Fruit fly (Drosophila melanogaster): ENCODE results near the gene dos.

Gene dos

DNA sequence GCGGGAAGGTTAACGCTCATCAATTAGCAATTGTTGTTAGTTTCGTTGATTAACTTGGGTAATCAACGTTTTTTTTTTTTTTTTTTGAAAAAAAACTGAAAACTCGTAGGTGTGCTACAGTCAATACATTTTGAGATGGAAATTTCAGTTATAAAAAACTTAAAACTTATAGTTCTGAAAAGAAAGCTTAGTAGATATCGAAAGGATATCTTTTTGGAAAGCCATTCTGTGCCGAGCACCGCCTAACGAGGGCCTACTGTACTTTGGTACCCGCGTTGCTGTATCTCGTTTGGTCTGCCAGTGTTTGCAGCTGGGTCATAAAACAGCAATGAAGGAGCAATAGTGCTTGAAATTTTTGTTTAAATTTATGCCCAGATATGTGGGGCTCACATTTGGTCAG lies 17.2 kb upstream of the dos start (continued):
- no peak for TF ChIP-seq gcm2 (GFP tag; optimal IDR thresholded peaks at IDR 0.05)
- no peak for TF ChIP-seq sqz (GFP tag; optimal IDR thresholded peaks at IDR 0.05)
- no peak for TF ChIP-seq CG10321 (GFP tag; IDR thresholded peaks at IDR 0.05)
- TF ChIP-seq CG7963 (GFP tag; IDR thresholded peaks at IDR 0.05; ENCODE audit: partially characterized antibody), result no peak
- no peak for TF ChIP-seq rib (GFP tag; IDR thresholded peaks at IDR 0.05)
- no peak for TF ChIP-seq Stat92E (GFP tag; optimal IDR thresholded peaks at IDR 0.05)
- no peak for TF ChIP-seq gcm (GFP tag; optimal IDR thresholded peaks at IDR 0.05)
- TF ChIP-seq CG10654 (GFP tag; optimal IDR thresholded peaks at IDR 0.05), result peak; percentile 18
- no peak for TF ChIP-seq jing (GFP tag; optimal IDR thresholded peaks at IDR 0.05)
- TF ChIP-seq ems (GFP tag; optimal IDR thresholded peaks at IDR 0.05), result no peak
- no peak for TF ChIP-seq CG11398 (GFP tag; optimal IDR thresholded peaks at IDR 0.05)
- no peak for TF ChIP-seq Fer3 (tag; optimal IDR thresholded peaks at IDR 0.05)
- no peak for TF ChIP-seq C15 (GFP tag; IDR thresholded peaks at IDR 0.05)
- TF ChIP-seq slbo (GFP tag; IDR thresholded peaks at IDR 0.05), result peak; percentile 67
- peak; percentile 14; the same call in 1 of the 2 replicates for TF ChIP-seq Rx (GFP tag; IDR thresholded peaks at IDR 0.05)
- no peak for TF ChIP-seq CG2875 (GFP tag; optimal IDR thresholded peaks at IDR 0.05)
- TF ChIP-seq CG33213 (GFP tag; optimal IDR thresholded peaks at IDR 0.05), result peak; percentile 9
- TF ChIP-seq wek (GFP tag; optimal IDR thresholded peaks at IDR 0.05), result no peak
- TF ChIP-seq Aef1 (GFP tag; IDR thresholded peaks at IDR 0.05), result peak; percentile 57
- no peak for TF ChIP-seq Atf3 (GFP tag; optimal IDR thresholded peaks at IDR 0.05)
- no peak for TF ChIP-seq Opbp (GFP tag; IDR thresholded peaks at IDR 0.05; ENCODE audit: partially characterized antibody)
- no peak for TF ChIP-seq vfl (GFP tag; optimal IDR thresholded peaks at IDR 0.05)
- TF ChIP-seq corto (GFP tag; optimal IDR thresholded peaks at IDR 0.05), result no peak
- no peak for TF ChIP-seq CrebB (tag; optimal IDR thresholded peaks at IDR 0.05)
- TF ChIP-seq MBD-R2 (GFP tag; IDR thresholded peaks at IDR 0.05), result no peak; the same call in 1 of the 2 replicates
- no peak for TF ChIP-seq jigr1 (GFP tag; IDR thresholded peaks at IDR 0.05)
- TF ChIP-seq CG3065 (GFP tag; optimal IDR thresholded peaks at IDR 0.05), result no peak
- no peak for TF ChIP-seq peb (GFP tag; IDR thresholded peaks at IDR 0.05)
- no peak for TF ChIP-seq CG18262 (tag; optimal IDR thresholded peaks at IDR 0.05)
- TF ChIP-seq HLH4C (GFP tag; IDR thresholded peaks at IDR 0.05; ENCODE audit: partially characterized antibody), result no peak
- TF ChIP-seq CG4328 (GFP tag; optimal IDR thresholded peaks at IDR 0.05), result no peak
- peak; percentile 33 for TF ChIP-seq Fer1 (GFP tag; optimal IDR thresholded peaks at IDR 0.05)
- TF ChIP-seq sens-2 (GFP tag; IDR thresholded peaks at IDR 0.05), result no peak
- no peak for TF ChIP-seq CG12155 (GFP tag; optimal IDR thresholded peaks at IDR 0.05)
- TF ChIP-seq CG5245 (GFP tag; optimal IDR thresholded peaks at IDR 0.05), result peak; percentile 3
- no peak for TF ChIP-seq CG7556 (GFP tag; optimal IDR thresholded peaks at IDR 0.05)
- no peak for TF ChIP-seq CG32767 (GFP tag; IDR thresholded peaks at IDR 0.05)
- peak; percentile 26; the same call in 1 of the 3 replicates for TF ChIP-seq CG11093 (GFP tag; IDR thresholded peaks at IDR 0.05)
- TF ChIP-seq ac (GFP tag; optimal IDR thresholded peaks at IDR 0.05), result no peak
- TF ChIP-seq CG7271 (tag; optimal IDR thresholded peaks at IDR 0.05), result no peak
- no peak for TF ChIP-seq ham (GFP tag; IDR thresholded peaks at IDR 0.05)
- TF ChIP-seq Vsx1 (GFP tag; optimal IDR thresholded peaks at IDR 0.05), result no peak
- TF ChIP-seq CG1647 (GFP tag; optimal IDR thresholded peaks at IDR 0.05), result peak; percentile 11
- peak; percentile 41; the same call in 1 of the 2 replicates for TF ChIP-seq lmd (GFP tag; IDR thresholded peaks at IDR 0.05)
- no peak for TF ChIP-seq lbe (GFP tag; optimal IDR thresholded peaks at IDR 0.05)
- TF ChIP-seq zf30C (GFP tag; optimal IDR thresholded peaks at IDR 0.05), result no peak
- TF ChIP-seq CG14667 (GFP tag; IDR thresholded peaks at IDR 0.05), result 0 out of 2 replicates have a peak, but pooled peaks have one; percentile 26
- 0 out of 2 replicates have a peak, but pooled peaks have one; percentile 32 for TF ChIP-seq Taf1 (GFP tag; IDR thresholded peaks at IDR 0.05)
- TF ChIP-seq CG8388 (GFP tag; optimal IDR thresholded peaks at IDR 0.05), result no peak
- no peak for TF ChIP-seq Dad (GFP tag; optimal IDR thresholded peaks at IDR 0.05)
- TF ChIP-seq phol (tag; optimal IDR thresholded peaks at IDR 0.05), result no peak
